Worm (Caenorhabditis elegans) whole organism, early embryonic: ENCODE data around the gene nlp-46.

ENCODE experiments used
- B0310.2 ChIP-seq: sonication (generic microtip); optimal IDR thresholded peaks from 2 replicates; lab custom pipeline; 2016; ENCODE audit warnings: mild to moderate bottlenecking, missing genetic modification characterization, missing compliant biosample characterization
- F13C5.2 ChIP-seq: sonication (generic microtip); optimal IDR thresholded peaks from 2 replicates; lab custom pipeline; 2017; ENCODE audit warnings: mild to moderate bottlenecking, missing genetic modification characterization, inconsistent platforms, missing compliant biosample characterization
- aly-1 ChIP-seq: sonication (generic microtip); optimal IDR thresholded peaks from 2 replicates; lab custom pipeline; 2016; ENCODE audit warnings: missing genetic modification characterization, missing compliant biosample characterization
- ama-1 ChIP-seq: fragments of 150-350 bp; optimal IDR thresholded peaks from 2 replicates; lab custom pipeline; 2014
- ceh-13 ChIP-seq: fragments of 200-800 bp; sonication (Bioruptor generic); optimal IDR thresholded peaks from 2 replicates; lab custom pipeline; 2018; ENCODE audit warnings: mild to moderate bottlenecking, missing genetic modification characterization, missing compliant biosample characterization
- ceh-36 ChIP-seq: sonication (generic microtip); optimal IDR thresholded peaks from 2 replicates; lab custom pipeline; 2016; ENCODE audit warnings: missing genetic modification characterization, inconsistent platforms, missing compliant biosample characterization
- ets-7 ChIP-seq: sonication (generic microtip); optimal IDR thresholded peaks from 2 replicates; lab custom pipeline; 2016; ENCODE audit warnings: missing genotype, missing genetic modification characterization, missing compliant biosample characterization
- flt-1 ChIP-seq: fragments of 200-800 bp; sonication (Bioruptor generic); IDR thresholded peaks from 2 replicates; pipeline ENCODE4 v1.3.6; 2022; ENCODE audit warnings: missing genetic modification characterization, missing compliant biosample characterization
- hmbx-1 ChIP-seq: sonication (generic microtip); optimal IDR thresholded peaks from 2 replicates; lab custom pipeline; 2016; ENCODE audit warnings: mild to moderate bottlenecking, missing genetic modification characterization, missing compliant biosample characterization
- hmg-4 ChIP-seq: fragments of 200-800 bp; sonication (Bioruptor generic); optimal IDR thresholded peaks from 2 replicates; lab custom pipeline; 2018; ENCODE audit warnings: mild to moderate bottlenecking, missing genetic modification characterization, missing compliant biosample characterization
- hnd-1 ChIP-seq: sonication (generic microtip); optimal IDR thresholded peaks from 2 replicates; lab custom pipeline; 2016; ENCODE audit warnings: missing genetic modification characterization, missing compliant biosample characterization
- pes-1 ChIP-seq: fragments of 200-800 bp; sonication (Bioruptor generic); IDR thresholded peaks from 2 replicates; pipeline ENCODE4 v1.3.6; 2022; ENCODE audit warnings: missing genetic modification reagents, missing genetic modification characterization, missing compliant biosample characterization
- scrt-1 ChIP-seq: fragments of 200-800 bp; sonication (Bioruptor generic); IDR thresholded peaks from 2 replicates; pipeline ENCODE4 v1.3.6; 2022; ENCODE audit warnings: missing genetic modification characterization, missing compliant biosample characterization
- sea-1 ChIP-seq: fragments of 200-800 bp; sonication (Bioruptor generic); conservative IDR thresholded peaks from 2 replicates; pipeline ENCODE4 v1.3.6; 2022; ENCODE audit warnings: missing genetic modification characterization, missing compliant biosample characterization
- tbx-11 ChIP-seq: fragments of 200-800 bp; sonication (Bioruptor generic); IDR thresholded peaks from 2 replicates; pipeline ENCODE4 v1.3.6; 2022; ENCODE audit warnings: missing genetic modification characterization, missing compliant biosample characterization
- tbx-37 ChIP-seq: fragments of 200-800 bp; sonication (Bioruptor generic); conservative IDR thresholded peaks from 2 replicates; pipeline ENCODE4 v1.3.6; 2022; ENCODE audit warnings: missing genetic modification reagents, missing genetic modification characterization, missing compliant biosample characterization
- tra-4 ChIP-seq: sonication (generic microtip); optimal IDR thresholded peaks from 2 replicates; lab custom pipeline; 2017; ENCODE audit warnings: missing genetic modification characterization, missing compliant biosample characterization

nlp-46 gene

ce11 chrV:12513900-12514299 is 7.8 kb upstream of the nlp-46 start:
- TF ChIP-seq sea-1 (GFP tag; lab: Robert Waterston, UW) (no peak), ceh-13 (GFP tag; lab: Kevin White, UChicago) (no peak), ceh-36 (tag; lab: Kevin White, UChicago) (no peak), hnd-1 (tag; lab: Kevin White, UChicago) (no peak), aly-1 (tag; lab: Kevin White, UChicago) (no peak), F13C5.2 (tag; lab: Kevin White, UChicago) (no peak), tra-4 (tag; lab: Kevin White, UChicago) (no peak), hmbx-1 (no peak)

- TF ChIP-seq ceh-13 (GFP tag; lab: Kevin White, UChicago) (no peak), F13C5.2 (tag; lab: Kevin White, UChicago) (no peak), hnd-1 (tag; lab: Kevin White, UChicago) (no peak), flt-1 (GFP tag; lab: Robert Waterston, UW) (no peak), ceh-36 (tag; lab: Kevin White, UChicago) (no peak), scrt-1 (GFP tag; lab: Robert Waterston, UW) (no peak), B0310.2 (tag; lab: Kevin White, UChicago) (no peak), tbx-11 (GFP tag; lab: Robert Waterston, UW) (no peak), aly-1 (tag; lab: Kevin White, UChicago) (no peak), hmg-4 (GFP tag; lab: Kevin White, UChicago) (no peak), ama-1 (lab: Kevin White, UChicago) (no peak), sea-1 (GFP tag; lab: Robert Waterston, UW) (no peak), ets-7 (tag; lab: Kevin White, UChicago) (no peak), tra-4 (tag; lab: Kevin White, UChicago) (no peak), pes-1 (GFP tag; lab: Robert Waterston, UW) (no peak), hmbx-1 (no peak), tbx-37 (GFP tag; lab: Robert Waterston, UW) (no peak)
Observed at ce11 chrV:12512773-12513172, 6.7 kb upstream of the nlp-46 start, which contains the start of the genes T28H10.2 and lgmn-1. TSS of gene T28H10.2 (minus strand) at chrV:12512949. TSS of gene lgmn-1 (plus strand) at chrV:12513056.

ce11 chrV:12511946-12512345 is 5.9 kb upstream of the nlp-46 start:
- no peak for TF ChIP-seq scrt-1 (GFP tag; lab: Robert Waterston, UW)
- no peak for TF ChIP-seq pes-1 (GFP tag; lab: Robert Waterston, UW)
- TF ChIP-seq ama-1 (lab: Kevin White, UChicago), result no peak

- TF ChIP-seq ceh-36 (tag; lab: Kevin White, UChicago), result peak; percentile 48
- TF ChIP-seq hnd-1 (tag; lab: Kevin White, UChicago), result peak; percentile 66
Observed at ce11 chrV:12509922-12510582, 4.0 kb upstream of the nlp-46 start.

ce11 chrV:12505730-12506129 is 355 bp downstream of the nlp-46 start:
- TF ChIP-seq sea-1 (GFP tag; lab: Robert Waterston, UW), result no peak
- TF ChIP-seq hmbx-1, result no peak
- TF ChIP-seq tbx-11 (GFP tag; lab: Robert Waterston, UW), result no peak
- TF ChIP-seq pes-1 (GFP tag; lab: Robert Waterston, UW), result no peak
- no peak for TF ChIP-seq ceh-36 (tag; lab: Kevin White, UChicago)
- no peak for TF ChIP-seq aly-1 (tag; lab: Kevin White, UChicago)
- TF ChIP-seq tra-4 (tag; lab: Kevin White, UChicago), result no peak
- no peak for TF ChIP-seq ama-1 (lab: Kevin White, UChicago)
- TF ChIP-seq scrt-1 (GFP tag; lab: Robert Waterston, UW), result no peak
- no peak for TF ChIP-seq F13C5.2 (tag; lab: Kevin White, UChicago)
- TF ChIP-seq ceh-13 (GFP tag; lab: Kevin White, UChicago), result no peak
- TF ChIP-seq hmg-4 (GFP tag; lab: Kevin White, UChicago), result no peak
- no peak for TF ChIP-seq ets-7 (tag; lab: Kevin White, UChicago)
- no peak for TF ChIP-seq hnd-1 (tag; lab: Kevin White, UChicago)
- TF ChIP-seq B0310.2 (tag; lab: Kevin White, UChicago), result no peak

- TF ChIP-seq hmbx-1, result no peak
- no peak for TF ChIP-seq ceh-36 (tag; lab: Kevin White, UChicago)
- no peak for TF ChIP-seq pes-1 (GFP tag; lab: Robert Waterston, UW)
- TF ChIP-seq tbx-11 (GFP tag; lab: Robert Waterston, UW), result no peak
- no peak for TF ChIP-seq ets-7 (tag; lab: Kevin White, UChicago)
- no peak for TF ChIP-seq aly-1 (tag; lab: Kevin White, UChicago)
Observed at ce11 chrV:12503494-12503893, 2.6 kb downstream of the nlp-46 start, which contains the start of gene T28H10.1. TSS of gene T28H10.1 (plus strand) at chrV:12503794.

ce11 chrV:12497725-12498263 is 8.3 kb downstream of the nlp-46 start, which contains the start of the genes W04D2.4 and rbm-25:
TSS of gene W04D2.4 (minus strand) at chrV:12497755.
TSS of gene rbm-25 (plus strand) at chrV:12498213.
- no peak for TF ChIP-seq ama-1 (lab: Kevin White, UChicago)
- TF ChIP-seq flt-1 (GFP tag; lab: Robert Waterston, UW), result no peak
- TF ChIP-seq F13C5.2 (tag; lab: Kevin White, UChicago), result peak; percentile 53

- TF ChIP-seq ceh-36 (tag; lab: Kevin White, UChicago) (no peak), hnd-1 (tag; lab: Kevin White, UChicago) (no peak), hmg-4 (GFP tag; lab: Kevin White, UChicago) (no peak), ama-1 (lab: Kevin White, UChicago) (no peak), pes-1 (GFP tag; lab: Robert Waterston, UW) (no peak), ceh-13 (GFP tag; lab: Kevin White, UChicago) (no peak), tra-4 (tag; lab: Kevin White, UChicago) (no peak), tbx-37 (GFP tag; lab: Robert Waterston, UW) (no peak), tbx-11 (GFP tag; lab: Robert Waterston, UW) (no peak), ets-7 (tag; lab: Kevin White, UChicago) (no peak), aly-1 (tag; lab: Kevin White, UChicago) (no peak), flt-1 (GFP tag; lab: Robert Waterston, UW) (no peak), hmbx-1 (no peak), F13C5.2 (tag; lab: Kevin White, UChicago) (no peak), scrt-1 (GFP tag; lab: Robert Waterston, UW) (no peak), B0310.2 (tag; lab: Kevin White, UChicago) (no peak), sea-1 (GFP tag; lab: Robert Waterston, UW) (no peak)
Observed at ce11 chrV:12494522-12494921, 11.6 kb downstream of the nlp-46 start, which contains the start of gene mrps-11. TSS of gene mrps-11 (minus strand) at chrV:12494622.
